Worm (Caenorhabditis elegans) whole organism, young adult: Measurements from ENCODE around the gene C06G4.4.

ENCODE experiments used
- F22D6.2 ChIP-seq: sonication (generic microtip); optimal IDR thresholded peaks from 2 replicates; lab custom pipeline; 2016; ENCODE audit warnings: mild to moderate bottlenecking, missing genetic modification characterization, missing compliant biosample characterization
- F37B4.10 ChIP-seq: fragments of 200-800 bp; sonication (Bioruptor generic); IDR thresholded peaks from 2 replicates; pipeline ENCODE4 v1.3.6; 2022; ENCODE audit warnings: missing genetic modification characterization, missing compliant biosample characterization
- F49E8.2 ChIP-seq: sonication (generic microtip); optimal IDR thresholded peaks from 3 replicates; lab custom pipeline; 2017; ENCODE audit warnings: missing genetic modification characterization, mild to moderate bottlenecking, missing compliant biosample characterization, antibody characterized with exemption, moderate library complexity; ENCODE audit not compliant: insufficient read depth
- K11D2.4 ChIP-seq: fragments of 200-800 bp; sonication (Bioruptor generic); IDR thresholded peaks from 2 replicates; pipeline ENCODE4 v1.3.6; 2022; ENCODE audit warnings: missing genetic modification reagents, missing genetic modification characterization, missing compliant biosample characterization
- ama-1 ChIP-seq, 3 experiments: fragments of 150-350 bp in 1 of 3; sonication (generic microtip) in 2 of 3; optimal IDR thresholded peaks; 2 replicates each; lab custom pipeline; 2014 to 2018; ENCODE audit warnings: missing biosample characterization in 2 of 3, missing genetic modification characterization in 2 of 3, missing genetic modification reagents in 2 of 3
- attf-3 ChIP-seq: fragments of 200-800 bp; sonication (Bioruptor generic); conservative IDR thresholded peaks from 2 replicates; pipeline ENCODE4 v1.3.6; 2022; ENCODE audit warnings: missing genetic modification reagents, missing genetic modification characterization, missing compliant biosample characterization
- chd-7 ChIP-seq: sonication (generic microtip); optimal IDR thresholded peaks from 2 replicates; lab custom pipeline; 2016; ENCODE audit warnings: mild to moderate bottlenecking, missing genetic modification characterization, moderate library complexity, missing compliant biosample characterization
- dpl-1 ChIP-seq: fragments of 150-350 bp; optimal IDR thresholded peaks from 2 replicates; lab custom pipeline; 2014; ENCODE audit warnings: missing biosample characterization, missing genetic modification reagents, missing genetic modification characterization
- mxl-1 ChIP-seq: sonication (generic microtip); optimal IDR thresholded peaks from 2 replicates; lab custom pipeline; 2016; ENCODE audit warnings: missing genetic modification characterization, missing compliant biosample characterization
- pha-4 ChIP-seq: fragments of 150-350 bp; sonication (generic microtip); optimal IDR thresholded peaks from 2 replicates; lab custom pipeline; 2014; ENCODE audit warnings: missing biosample characterization, missing genetic modification reagents, missing genetic modification characterization
- somi-1 ChIP-seq: fragments of 200-800 bp; sonication (Bioruptor generic); optimal IDR thresholded peaks from 2 replicates; lab custom pipeline; 2018; ENCODE audit warnings: mild to moderate bottlenecking, missing genetic modification characterization, missing compliant biosample characterization
- unc-62 ChIP-seq: fragments of 150-350 bp; optimal IDR thresholded peaks from 2 replicates; lab custom pipeline; 2014; ENCODE audit warnings: missing biosample characterization, missing genetic modification reagents, missing genetic modification characterization
- zfh-2 ChIP-seq: fragments of 200-800 bp; sonication (Bioruptor generic); conservative IDR thresholded peaks from 2 replicates; pipeline ENCODE4 v1.3.6; 2022; ENCODE audit warnings: missing genetic modification reagents, missing genetic modification characterization, missing compliant biosample characterization
- ztf-3 ChIP-seq: fragments of 200-800 bp; sonication (Bioruptor generic); optimal IDR thresholded peaks from 2 replicates; lab custom pipeline; 2018; ENCODE audit warnings: mild to moderate bottlenecking, missing genetic modification characterization, missing compliant biosample characterization

DNA sequence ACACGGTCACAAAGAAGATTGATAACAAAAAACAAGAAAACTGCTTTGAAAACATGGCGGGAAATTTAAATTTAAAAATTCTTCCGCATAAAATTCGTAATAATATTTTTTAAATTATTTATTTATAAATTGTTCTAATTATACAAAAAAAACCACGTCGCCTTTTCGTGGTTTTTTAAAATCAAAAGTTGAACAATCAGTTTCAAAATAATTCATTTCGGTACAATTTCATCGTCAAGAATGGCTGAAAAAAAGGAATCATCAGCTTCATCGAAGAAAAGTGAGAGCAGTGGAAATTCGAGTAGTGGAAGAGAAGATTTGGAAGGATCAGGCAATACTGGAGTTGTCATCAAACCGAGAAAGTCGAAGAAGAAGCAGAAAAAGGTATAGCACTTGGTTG, 8.5 kb downstream of the C06G4.4 start, which contains the start of the genes F54H12.8 and F54H12.7:
- TF ChIP-seq chd-7 (no peak), unc-62 (GFP tag; lab: Kevin White, UChicago) (no peak), ama-1 (optimal IDR thresholded peaks at IDR 0.05; lab: Kevin White, UChicago) (no peak), ama-1 (GFP tag; optimal IDR thresholded peaks at IDR 0.05; lab: Kevin White, UChicago) (no peak), mxl-1 (no peak), attf-3 (GFP tag; lab: Robert Waterston, UW) (no peak), F37B4.10 (GFP tag; lab: Robert Waterston, UW) (no peak), K11D2.4 (GFP tag; lab: Robert Waterston, UW) (no peak), F49E8.2 (no peak), dpl-1 (GFP tag; lab: Kevin White, UChicago) (no peak), somi-1 (GFP tag; lab: Kevin White, UChicago) (no peak), zfh-2 (GFP tag; lab: Robert Waterston, UW) (no peak), ztf-3 (GFP tag; lab: Kevin White, UChicago) (no peak), F22D6.2 (tag; lab: Kevin White, UChicago) (no peak), pha-4 (tag; lab: Kevin White, UChicago) (no peak)
